Worm (Caenorhabditis elegans): ENCODE measurements around the gene nhr-57.

Gene nhr-57

ce11 chrV:4182546-4182945, 50.9 kb downstream of the nhr-57 start:
- TF ChIP-seq mxl-2 (GFP tag; conservative IDR thresholded peaks at IDR 0.05) (no peak), lin-38 (GFP tag; IDR thresholded peaks at IDR 0.05) (0 out of 2 replicates have a peak, but pooled peaks have one; percentile 8), daf-16 (GFP tag; optimal IDR thresholded peaks at IDR 0.05) (no peak), daf-16 (tag; optimal IDR thresholded peaks at IDR 0.05) (no peak), mep-1 (tag; optimal IDR thresholded peaks at IDR 0.05) (no peak), fkh-10 (GFP tag; optimal IDR thresholded peaks at IDR 0.05) (no peak), Y75B8A.6 (GFP tag; IDR thresholded peaks at IDR 0.05) (no peak), zfp-2 (tag; optimal IDR thresholded peaks at IDR 0.05) (no peak), pqm-1 (tag; optimal IDR thresholded peaks at IDR 0.05) (no peak), F49E8.2 (tag; optimal IDR thresholded peaks at IDR 0.05; ENCODE audit: borderline replicate concordance) (no peak), Y48G9A.11 (GFP tag; IDR thresholded peaks at IDR 0.05) (peak; percentile 25; the same call in 1 of the 2 replicates), attf-4 (tag; optimal IDR thresholded peaks at IDR 0.05) (no peak), hlh-30 (tag; optimal IDR thresholded peaks at IDR 0.05; ENCODE audit: insufficient read depth) (no peak), R02D3.7 (tag; optimal IDR thresholded peaks at IDR 0.05) (no peak), unc-130 (GFP tag; optimal IDR thresholded peaks at IDR 0.05) (no peak), mes-2 (tag; optimal IDR thresholded peaks at IDR 0.05; ENCODE audit: poor library complexity, severe bottlenecking) (no peak), ceh-28 (tag; optimal IDR thresholded peaks at IDR 0.05) (no peak), gei-8 (GFP tag; optimal IDR thresholded peaks at IDR 0.05) (no peak), ces-1 (GFP tag; optimal IDR thresholded peaks at IDR 0.05) (no peak), cey-2 (tag; optimal IDR thresholded peaks at IDR 0.05; ENCODE audit: borderline replicate concordance, insufficient read depth) (no peak), tra-1 (GFP tag; IDR thresholded peaks at IDR 0.05) (no peak), set-16 (GFP tag; IDR thresholded peaks at IDR 0.05) (peak; percentile 72), T20F7.1 (GFP tag; optimal IDR thresholded peaks at IDR 0.05) (no peak), ceh-32 (tag; optimal IDR thresholded peaks at IDR 0.05; ENCODE audit: poor library complexity) (no peak), rbr-2 (tag; optimal IDR thresholded peaks at IDR 0.05) (no peak), ceh-44 (GFP tag; IDR thresholded peaks at IDR 0.05) (no peak), egl-43 (GFP tag; IDR thresholded peaks at IDR 0.05) (0 out of 2 replicates have a peak, but pooled peaks have one; percentile 26), nhr-10 (tag; optimal IDR thresholded peaks at IDR 0.05) (no peak), dpl-1 (GFP tag; optimal IDR thresholded peaks at IDR 0.05) (no peak), duxl-1 (tag; optimal IDR thresholded peaks at IDR 0.05; ENCODE audit: poor library complexity) (no peak), Y5F2A.4 (GFP tag; optimal IDR thresholded peaks at IDR 0.05) (no peak), D1046.2 (GFP tag; IDR thresholded peaks at IDR 0.05) (no peak)
